Worm (Caenorhabditis elegans): ENCODE results near the gene dmsr-3.

dmsr-3 gene

ce11 chrII:13297935-13298334 lies 58.1 kb downstream of the dmsr-3 start:
- no peak for TF ChIP-seq rnt-1 (tag; optimal IDR thresholded peaks at IDR 0.05)
- no peak for TF ChIP-seq lir-3 (tag; optimal IDR thresholded peaks at IDR 0.05; ENCODE audit: poor library complexity)
- peak; percentile 36 for TF ChIP-seq snpc-4 (tag; optimal IDR thresholded peaks at IDR 0.05)
- TF ChIP-seq nhr-28 (tag; optimal IDR thresholded peaks at IDR 0.05) = no peak
- no peak for TF ChIP-seq zip-4 (GFP tag; optimal IDR thresholded peaks at IDR 0.05)
- no peak for TF ChIP-seq ces-1 (GFP tag; optimal IDR thresholded peaks at IDR 0.05)
- no peak for TF ChIP-seq Y116A8C.19 (tag; optimal IDR thresholded peaks at IDR 0.05; ENCODE audit: borderline replicate concordance)
- no peak for TF ChIP-seq elt-2 (tag; optimal IDR thresholded peaks at IDR 0.05)

ce11 chrII:13297283-13297682 lies 58.7 kb downstream of the dmsr-3 start:
- TF ChIP-seq nhr-85 (tag) (peak; percentile 83), blmp-1 (tag; optimal IDR thresholded peaks at IDR 0.05) (peak; percentile 86), nhr-84 (tag; optimal IDR thresholded peaks at IDR 0.05) (no peak), nhr-71 (tag; optimal IDR thresholded peaks at IDR 0.05) (peak; percentile 3), unc-62 (GFP tag; optimal IDR thresholded peaks at IDR 0.05) (no peak), elt-3 (tag; optimal IDR thresholded peaks at IDR 0.05) (peak in 2 of 6 experiments; percentile 11 to 83), snpc-4 (tag; optimal IDR thresholded peaks at IDR 0.05) (peak; percentile 22)

- no peak for TF ChIP-seq mab-9 (GFP tag; IDR thresholded peaks at IDR 0.05)
- no peak for TF ChIP-seq ceh-82 (tag; optimal IDR thresholded peaks at IDR 0.05)
- TF ChIP-seq blmp-1 (tag; optimal IDR thresholded peaks at IDR 0.05) = peak; percentile 42
- TF ChIP-seq nhr-47 (tag; optimal IDR thresholded peaks at IDR 0.05) = no peak
- no peak for TF ChIP-seq vab-15 (tag; optimal IDR thresholded peaks at IDR 0.05)
- no peak for TF ChIP-seq lin-39 (tag; optimal IDR thresholded peaks at IDR 0.05)
- TF ChIP-seq alr-1 (tag; optimal IDR thresholded peaks at IDR 0.05; ENCODE audit: borderline replicate concordance) = no peak
- peak; percentile 40 for TF ChIP-seq nhr-85 (tag)
- no peak for TF ChIP-seq sox-4 (tag; optimal IDR thresholded peaks at IDR 0.05)
Observed at ce11 chrII:13293502-13293901, 62.5 kb downstream of the dmsr-3 start.

ce11 chrII:13292913-13293312 lies 63.1 kb downstream of the dmsr-3 start:
- TF ChIP-seq dpl-1 (GFP tag; optimal IDR thresholded peaks at IDR 0.05) = peak in 1 of 3 experiments; percentile 31
- no peak for TF ChIP-seq ceh-90 (tag; optimal IDR thresholded peaks at IDR 0.05)
- TF ChIP-seq isw-1 (GFP tag; IDR thresholded peaks at IDR 0.05) = no peak
- no peak for TF ChIP-seq tbx-2 (tag; optimal IDR thresholded peaks at IDR 0.05)
- no peak for TF ChIP-seq egl-13 (tag; optimal IDR thresholded peaks at IDR 0.05)
- TF ChIP-seq nhr-19 (GFP tag; conservative IDR thresholded peaks at IDR 0.05) = peak; percentile 39
- TF ChIP-seq nhr-85 (tag) = peak; percentile 92
- TF ChIP-seq nhr-28 (tag; optimal IDR thresholded peaks at IDR 0.05) = no peak
- no peak for TF ChIP-seq unc-62 (GFP tag; optimal IDR thresholded peaks at IDR 0.05)
- TF ChIP-seq dsc-1 (tag; optimal IDR thresholded peaks at IDR 0.05) = peak; percentile 56
- no peak for TF ChIP-seq lin-15B (tag; optimal IDR thresholded peaks at IDR 0.05)
- TF ChIP-seq nhr-76 (tag; optimal IDR thresholded peaks at IDR 0.05) = no peak
- TF ChIP-seq ztf-11 (tag; optimal IDR thresholded peaks at IDR 0.05) = no peak
- no peak for TF ChIP-seq hlh-4 (tag; optimal IDR thresholded peaks at IDR 0.05)
- TF ChIP-seq nhr-71 (tag; optimal IDR thresholded peaks at IDR 0.05) = peak; percentile 69
- TF ChIP-seq xbp-1 (tag; optimal IDR thresholded peaks at IDR 0.05) = no peak
- TF ChIP-seq aly-2 (tag; optimal IDR thresholded peaks at IDR 0.05) = no peak
- no peak for TF ChIP-seq ceh-63 (GFP tag; optimal IDR thresholded peaks at IDR 0.05)
- no peak for TF ChIP-seq nhr-77 (tag; optimal IDR thresholded peaks at IDR 0.05)
- TF ChIP-seq pqm-1 (tag; optimal IDR thresholded peaks at IDR 0.05) = no peak
- TF ChIP-seq nhr-84 (tag; optimal IDR thresholded peaks at IDR 0.05) = no peak
- no peak for TF ChIP-seq vab-15 (tag; optimal IDR thresholded peaks at IDR 0.05)
- TF ChIP-seq rnt-1 (tag; optimal IDR thresholded peaks at IDR 0.05) = no peak
- no peak for TF ChIP-seq alr-1 (tag; optimal IDR thresholded peaks at IDR 0.05; ENCODE audit: borderline replicate concordance)
- no peak for TF ChIP-seq hpl-2 (GFP tag; optimal IDR thresholded peaks at IDR 0.05)
- no peak for TF ChIP-seq pax-3 (tag; optimal IDR thresholded peaks at IDR 0.05)
- TF ChIP-seq snpc-4 (tag; optimal IDR thresholded peaks at IDR 0.05) = no peak
- TF ChIP-seq mab-9 (GFP tag; IDR thresholded peaks at IDR 0.05) = no peak
- TF ChIP-seq efl-1 (optimal IDR thresholded peaks at IDR 0.05) = no peak
- TF ChIP-seq efl-1 (GFP tag; optimal IDR thresholded peaks at IDR 0.05 in 1 of 2) = no peak
- no peak for TF ChIP-seq ets-5 (GFP tag; IDR thresholded peaks at IDR 0.05)
- TF ChIP-seq ces-1 (GFP tag; optimal IDR thresholded peaks at IDR 0.05) = no peak
- no peak for TF ChIP-seq mdl-1 (tag; optimal IDR thresholded peaks at IDR 0.05)
- no peak for TF ChIP-seq hlh-17 (GFP tag; optimal IDR thresholded peaks at IDR 0.05; ENCODE audit: borderline replicate concordance)
- no peak for TF ChIP-seq jun-1 (tag; optimal IDR thresholded peaks at IDR 0.05)
- no peak for TF ChIP-seq ama-1 (optimal IDR thresholded peaks at IDR 0.05)
